Worm (Caenorhabditis elegans) whole organism, late embryonic: ENCODE data around the gene ttr-52.

Experiments
- ama-1 ChIP-seq: fragments of 150-350 bp; optimal IDR thresholded peaks from 2 replicates; lab custom pipeline; 2014
- dmd-4 ChIP-seq: sonication (generic microtip); optimal IDR thresholded peaks from 2 replicates; lab custom pipeline; 2016; ENCODE audit warnings: borderline replicate concordance, missing genetic modification characterization, missing compliant biosample characterization
- dve-1 ChIP-seq: sonication (generic microtip); optimal IDR thresholded peaks from 2 replicates; lab custom pipeline; 2017; ENCODE audit warnings: antibody characterized with exemption, mild to moderate bottlenecking, missing genetic modification characterization, missing compliant biosample characterization
- fkh-10 ChIP-seq: fragments of 150-350 bp; optimal IDR thresholded peaks from 2 replicates; lab custom pipeline; 2014; ENCODE audit warnings: missing biosample characterization, missing genetic modification reagents, missing genetic modification characterization
- hlh-30 ChIP-seq: sonication (generic microtip); optimal IDR thresholded peaks from 2 replicates; lab custom pipeline; 2017; ENCODE audit warnings: antibody characterized with exemption, missing genetic modification characterization, missing compliant biosample characterization; ENCODE audit not compliant: insufficient read depth
- lim-6 ChIP-seq: sonication (generic microtip); optimal IDR thresholded peaks from 2 replicates; lab custom pipeline; 2016; ENCODE audit warnings: missing genetic modification characterization, missing compliant biosample characterization
- nhr-232 ChIP-seq: sonication (generic microtip); optimal IDR thresholded peaks from 2 replicates; lab custom pipeline; 2016; ENCODE audit warnings: missing genetic modification characterization, missing compliant biosample characterization
- pat-9 ChIP-seq: fragments of 200-800 bp; sonication (Bioruptor generic); optimal IDR thresholded peaks from 2 replicates; lab custom pipeline; 2018; ENCODE audit warnings: mild to moderate bottlenecking, missing genetic modification characterization, moderate library complexity, missing compliant biosample characterization
- pha-4 ChIP-seq: fragments of 150-350 bp; optimal IDR thresholded peaks from 2 replicates; lab custom pipeline; 2018; ENCODE audit warnings: missing biosample characterization, missing genetic modification reagents, missing genetic modification characterization
- rnt-1 ChIP-seq: sonication (generic microtip); optimal IDR thresholded peaks from 2 replicates; lab custom pipeline; 2016; ENCODE audit warnings: missing genetic modification characterization, missing compliant biosample characterization
- unc-55 ChIP-seq: sonication (generic microtip); optimal IDR thresholded peaks from 2 replicates; lab custom pipeline; 2017; ENCODE audit warnings: missing biosample characterization, missing genetic modification reagents, missing genetic modification characterization

DNA sequence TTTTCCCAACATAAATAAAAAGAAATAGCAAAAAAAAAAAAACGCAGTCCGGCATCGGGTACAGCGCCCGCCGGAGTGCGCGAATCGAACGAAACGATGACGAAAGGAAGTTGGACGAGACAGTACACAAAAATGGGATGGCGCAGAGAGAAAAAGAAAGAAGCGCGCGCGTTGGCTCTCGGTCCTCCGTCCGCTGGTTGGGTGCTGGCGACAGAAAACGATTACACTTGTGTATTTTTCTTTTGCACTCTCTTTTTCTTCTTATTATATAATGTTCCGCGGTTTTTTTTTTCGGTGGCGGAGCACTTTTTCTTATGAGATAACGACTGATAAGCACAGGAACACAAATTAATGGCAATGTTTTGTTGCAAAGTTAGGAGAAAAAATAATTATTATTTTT is 27.3 kb upstream of the ttr-52 start:
- no peak for TF ChIP-seq hlh-30 (tag; lab: Kevin White, UChicago)
- no peak for TF ChIP-seq lim-6 (tag; lab: Kevin White, UChicago)
- TF ChIP-seq pha-4 (tag; lab: Kevin White, UChicago), result no peak
- TF ChIP-seq unc-55 (GFP tag; lab: Kevin White, UChicago), result no peak
- no peak for TF ChIP-seq nhr-232 (tag; lab: Kevin White, UChicago)
- no peak for TF ChIP-seq pat-9 (tag; lab: Kevin White, UChicago)
- no peak for TF ChIP-seq ama-1 (lab: Kevin White, UChicago)
- no peak for TF ChIP-seq rnt-1
- no peak for TF ChIP-seq fkh-10 (GFP tag; lab: Kevin White, UChicago)
- no peak for TF ChIP-seq dmd-4 (tag; lab: Kevin White, UChicago)
- no peak for TF ChIP-seq dve-1 (tag; lab: Kevin White, UChicago)
